Fruit fly (Drosophila melanogaster) whole organism, adult: ENCODE data around the gene CG34347.

Experiments used
- CG11617 ChIP-seq: fragments of 200-800 bp; sonication (Bioruptor generic); optimal IDR thresholded peaks from 2 replicates; lab custom pipeline; 2017; ENCODE audit warnings: mild to moderate bottlenecking, missing biosample characterization, missing genetic modification reagents, missing genetic modification characterization
- CG12768 ChIP-seq: fragments of 200-800 bp; sonication (Bioruptor generic); optimal IDR thresholded peaks from 2 replicates; lab custom pipeline; 2017; ENCODE audit warnings: missing biosample characterization, missing genetic modification characterization, mild to moderate bottlenecking, moderate library complexity, missing genetic modification reagents
- CG1620 ChIP-seq: fragments of 200-800 bp; sonication (Bioruptor generic); optimal IDR thresholded peaks from 2 replicates; lab custom pipeline; 2016; ENCODE audit warnings: missing biosample characterization, missing genetic modification characterization
- CG5204 ChIP-seq: fragments of 200-800 bp; sonication (Bioruptor generic); optimal IDR thresholded peaks from 2 replicates; lab custom pipeline; 2016; ENCODE audit warnings: missing biosample characterization, missing genetic modification characterization
- Crg-1 ChIP-seq: fragments of 200-800 bp; sonication (Bioruptor generic); optimal IDR thresholded peaks from 2 replicates; lab custom pipeline; 2016; ENCODE audit warnings: missing biosample characterization, missing genetic modification characterization
- Mnt ChIP-seq: fragments of 200-800 bp; sonication (Bioruptor generic); optimal IDR thresholded peaks from 2 replicates; lab custom pipeline; 2016; ENCODE audit warnings: missing biosample characterization, mild to moderate bottlenecking, missing genetic modification characterization
- bab1 ChIP-seq: fragments of 200-800 bp; sonication (Bioruptor generic); optimal IDR thresholded peaks from 3 replicates; lab custom pipeline; 2019; ENCODE audit warnings: missing biosample characterization, mild to moderate bottlenecking, missing genetic modification characterization, moderate library complexity
- cic ChIP-seq: fragments of 200-800 bp; sonication (Bioruptor generic); optimal IDR thresholded peaks from 2 replicates; lab custom pipeline; 2017; ENCODE audit warnings: missing biosample characterization, mild to moderate bottlenecking, missing genetic modification characterization, moderate library complexity
- cnc ChIP-seq, 2 experiments: fragments of >200 bp; optimal IDR thresholded peaks; 2 replicates each; lab custom pipeline; 2017
- pad ChIP-seq: fragments of 200-800 bp; sonication (Bioruptor generic); optimal IDR thresholded peaks from 3 replicates; lab custom pipeline; 2017; ENCODE audit warnings: missing biosample characterization, missing genetic modification characterization, mild to moderate bottlenecking, moderate library complexity, missing genetic modification reagents
- tj ChIP-seq: fragments of 200-800 bp; sonication (Bioruptor generic); optimal IDR thresholded peaks from 3 replicates; lab custom pipeline; 2017; ENCODE audit warnings: missing biosample characterization, mild to moderate bottlenecking, missing genetic modification characterization, moderate library complexity

- TF ChIP-seq pad, result no peak
- no peak for TF ChIP-seq Crg-1 (GFP tag; lab: Kevin White, UChicago)
- TF ChIP-seq cic (GFP tag; lab: Kevin White, UChicago), result no peak
- no peak for TF ChIP-seq CG12768 (GFP tag; lab: Kevin White, UChicago)
- TF ChIP-seq cnc (optimal IDR thresholded peaks at IDR 0.05; lab: Kevin White, UChicago), result no peak
- TF ChIP-seq CG11617 (GFP tag; lab: Kevin White, UChicago), result no peak
- no peak for TF ChIP-seq CG1620 (GFP tag; lab: Kevin White, UChicago)
- TF ChIP-seq CG5204 (GFP tag; lab: Kevin White, UChicago), result no peak
- TF ChIP-seq Mnt (GFP tag; lab: Kevin White, UChicago), result no peak
- no peak for TF ChIP-seq tj
- no peak for TF ChIP-seq bab1 (GFP tag; lab: Kevin White, UChicago)
These were observed 58.1 kb downstream of the CG34347 start for dm6 chr3R:31369054-31369453.
